Fruit fly (Drosophila melanogaster) whole organism, pupa: ENCODE data around the gene Dif.
A peak's percentile ranks its signal among the peaks of the same experiment; 100 is the strongest.

Source experiments
- CG10348 ChIP-seq: fragments of 200-800 bp; sonication (Bioruptor generic); IDR thresholded peaks from 2 replicates; pipeline ENCODE4 v1.3.6; 2022; ENCODE audit warnings: missing biosample characterization, missing genetic modification characterization
- CG12605 ChIP-seq: fragments of 200-800 bp; sonication (Bioruptor generic); IDR thresholded peaks from 2 replicates; pipeline ENCODE4 v1.3.6; 2022; ENCODE audit warnings: missing biosample characterization, missing genetic modification characterization
- CG13204 ChIP-seq: fragments of 200-800 bp; sonication (Bioruptor generic); optimal IDR thresholded peaks from 2 replicates; lab custom pipeline; 2018; ENCODE audit warnings: missing biosample characterization, mild to moderate bottlenecking, missing genetic modification characterization, moderate library complexity
- CG14655 ChIP-seq: fragments of 200-800 bp; sonication (Bioruptor generic); optimal IDR thresholded peaks from 3 replicates; lab custom pipeline; 2017; ENCODE audit warnings: mild to moderate bottlenecking, missing biosample characterization, missing genetic modification reagents, missing genetic modification characterization
- CG15710 ChIP-seq: fragments of 200-800 bp; sonication (Bioruptor generic); optimal IDR thresholded peaks from 2 replicates; lab custom pipeline; 2018; ENCODE audit warnings: missing biosample characterization, mild to moderate bottlenecking, missing genetic modification characterization, moderate library complexity
- CG17806 ChIP-seq: fragments of 200-800 bp; sonication (Bioruptor generic); optimal IDR thresholded peaks from 2 replicates; lab custom pipeline; 2018; ENCODE audit warnings: missing biosample characterization, mild to moderate bottlenecking, missing genetic modification characterization, moderate library complexity
- CG32121 ChIP-seq: fragments of 200-800 bp; sonication (Bioruptor generic); IDR thresholded peaks from 2 replicates; pipeline ENCODE4 v1.3.6; 2022; ENCODE audit warnings: missing biosample characterization, missing genetic modification characterization
- CG34367 ChIP-seq: fragments of 200-800 bp; sonication (Bioruptor generic); optimal IDR thresholded peaks from 2 replicates; lab custom pipeline; 2018; ENCODE audit warnings: missing biosample characterization, mild to moderate bottlenecking, missing genetic modification characterization
- CG4496 ChIP-seq: fragments of 200-800 bp; sonication (Bioruptor generic); IDR thresholded peaks from 3 replicates; pipeline ENCODE4 v1.3.6; 2022; ENCODE audit warnings: missing biosample characterization, missing genetic modification characterization
- CG8159 ChIP-seq: fragments of 200-800 bp; sonication (Bioruptor generic); optimal IDR thresholded peaks from 3 replicates; lab custom pipeline; 2018; ENCODE audit warnings: missing biosample characterization, mild to moderate bottlenecking, missing genetic modification characterization, moderate library complexity
- CG8301 ChIP-seq: fragments of 200-800 bp; sonication (Bioruptor generic); optimal IDR thresholded peaks from 2 replicates; lab custom pipeline; 2018; ENCODE audit warnings: missing biosample characterization, mild to moderate bottlenecking, missing genetic modification characterization
- CG9948 ChIP-seq: fragments of 200-800 bp; sonication (Bioruptor generic); optimal IDR thresholded peaks from 2 replicates; lab custom pipeline; 2018; ENCODE audit warnings: missing biosample characterization, mild to moderate bottlenecking, missing genetic modification characterization, moderate library complexity
- D1 ChIP-seq: fragments of 200-800 bp; sonication (Bioruptor generic); optimal IDR thresholded peaks from 2 replicates; lab custom pipeline; 2018; ENCODE audit warnings: missing biosample characterization, mild to moderate bottlenecking, missing genetic modification characterization, moderate library complexity
- EcR ChIP-seq: fragments of 200-800 bp; sonication (Bioruptor generic); optimal IDR thresholded peaks from 3 replicates; lab custom pipeline; 2019; ENCODE audit warnings: missing biosample characterization, missing genetic modification characterization, mild to moderate bottlenecking, moderate library complexity, missing genetic modification reagents
- Ets98B ChIP-seq: fragments of 200-800 bp; sonication (Bioruptor generic); IDR thresholded peaks from 2 replicates; pipeline ENCODE4 v1.3.6; 2022; ENCODE audit warnings: missing biosample characterization, missing genetic modification characterization
- Pif1A ChIP-seq: fragments of 200-800 bp; sonication (Bioruptor generic); optimal IDR thresholded peaks from 3 replicates; lab custom pipeline; 2016; ENCODE audit warnings: missing biosample characterization, missing genetic modification characterization
- Pif1B ChIP-seq: fragments of 200-800 bp; sonication (Bioruptor generic); optimal IDR thresholded peaks from 3 replicates; lab custom pipeline; 2016; ENCODE audit warnings: missing biosample characterization, missing genetic modification characterization
- Snoo ChIP-seq: fragments of 200-800 bp; sonication (Bioruptor generic); optimal IDR thresholded peaks from 3 replicates; lab custom pipeline; 2017; ENCODE audit warnings: missing biosample characterization, mild to moderate bottlenecking, missing genetic modification characterization, inconsistent platforms
- fd96Ca ChIP-seq: fragments of 200-800 bp; sonication (Bioruptor generic); IDR thresholded peaks from 3 replicates; pipeline ENCODE4 v1.3.6; 2022; ENCODE audit warnings: missing biosample characterization, missing genetic modification characterization
- gl ChIP-seq: fragments of 200-800 bp; sonication (Bioruptor generic); optimal IDR thresholded peaks from 2 replicates; lab custom pipeline; 2018; ENCODE audit warnings: missing biosample characterization, mild to moderate bottlenecking, missing genetic modification characterization
- rn ChIP-seq: fragments of 200-800 bp; sonication (Bioruptor generic); IDR thresholded peaks from 2 replicates; pipeline ENCODE4 v1.3.6; 2022; ENCODE audit warnings: missing biosample characterization, missing genetic modification characterization

The Dif gene

dm6 chr2L:17384331-17385220, 48.4 kb downstream of the Dif start, which contains the start of gene CLIP-190:
Gene CLIP-190 (plus strand): TSS chr2L:17384700.
- peak; percentile 15; the same call in 1 of the 2 replicates for TF ChIP-seq Ets98B (GFP tag; lab: Robert Waterston, UW)
- no peak for TF ChIP-seq CG15710 (tag; lab: Kevin White, UChicago)
- no peak for TF ChIP-seq CG8159 (tag; lab: Kevin White, UChicago)
- TF ChIP-seq EcR (GFP tag; lab: Kevin White, UChicago), result no peak
- no peak for TF ChIP-seq CG9948 (tag; lab: Kevin White, UChicago)
- 0 out of 3 replicates have a peak, but pooled peaks have one; percentile 19 for TF ChIP-seq CG4496 (GFP tag; lab: Robert Waterston, UW)
- no peak for TF ChIP-seq CG17806 (tag; lab: Kevin White, UChicago)
- TF ChIP-seq fd96Ca, result no peak; the same call in 2 of the 3 replicates
- peak; percentile 16 for TF ChIP-seq CG12605 (GFP tag; lab: Robert Waterston, UW)
- no peak for TF ChIP-seq CG10348 (GFP tag; lab: Robert Waterston, UW)
- TF ChIP-seq rn (GFP tag; lab: Robert Waterston, UW), result no peak

DNA sequence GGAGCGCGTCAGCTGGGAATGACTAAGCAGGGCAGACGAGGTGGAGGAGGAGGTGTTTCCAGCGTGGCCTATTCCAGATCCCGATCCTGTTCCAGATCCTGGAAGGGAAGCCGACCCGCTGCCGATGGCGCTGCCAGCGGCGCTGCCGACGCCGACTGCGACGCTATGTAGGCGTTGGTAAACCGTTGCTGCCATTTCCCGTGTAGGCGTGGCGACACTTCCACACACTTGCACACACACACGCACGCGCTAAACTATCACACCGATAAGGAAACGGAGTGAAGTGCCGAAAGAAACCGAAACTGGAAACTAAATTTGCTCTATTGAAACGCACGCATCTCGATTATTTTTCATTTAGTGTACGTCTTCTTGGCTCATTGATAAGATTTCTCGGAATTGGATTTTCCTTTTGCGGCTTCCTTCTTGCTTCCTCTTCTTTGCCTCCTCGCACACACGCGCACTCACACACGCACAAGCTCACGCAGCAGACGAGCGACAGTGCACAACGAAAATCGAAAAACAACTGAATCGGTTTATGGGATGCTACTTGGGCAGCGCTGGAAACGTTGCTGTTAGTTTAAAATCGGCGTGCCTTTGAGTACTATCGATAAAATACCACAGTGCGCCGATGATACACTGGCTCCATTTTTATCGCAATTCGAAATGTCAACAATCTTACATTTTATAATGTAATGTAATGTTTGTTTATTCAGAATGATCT, 49.2 kb downstream of the Dif start, which contains the start of gene Lrch:
Lrch (minus strand) TSS at position 528 of the 721 bp plus-strand sequence.
- TF ChIP-seq CG9948 (tag; lab: Kevin White, UChicago) (no peak), gl (peak; percentile 28), Pif1B (GFP tag; lab: Kevin White, UChicago) (peak; percentile 25), D1 (tag; lab: Kevin White, UChicago) (no peak), CG4496 (GFP tag; lab: Robert Waterston, UW) (peak; percentile 11; the same call in 1 of the 3 replicates), Ets98B (GFP tag; lab: Robert Waterston, UW) (peak; percentile 35; the same call in 1 of the 2 replicates), CG12605 (GFP tag; lab: Robert Waterston, UW) (0 out of 2 replicates have a peak, but pooled peaks have one; percentile 24), EcR (GFP tag; lab: Kevin White, UChicago) (peak; percentile 22)

dm6 chr2L:17382783-17383182, 50.2 kb downstream of the Dif start:
- TF ChIP-seq CG32121, result no peak
- TF ChIP-seq EcR (GFP tag; lab: Kevin White, UChicago), result no peak
- no peak for TF ChIP-seq CG8301 (tag; lab: Kevin White, UChicago)
- TF ChIP-seq CG9948 (tag; lab: Kevin White, UChicago), result no peak
- TF ChIP-seq CG8159 (tag; lab: Kevin White, UChicago), result no peak
- TF ChIP-seq CG34367 (tag; lab: Kevin White, UChicago), result no peak
- TF ChIP-seq Snoo (tag; lab: Kevin White, UChicago), result no peak
- TF ChIP-seq CG15710 (tag; lab: Kevin White, UChicago), result no peak
- no peak for TF ChIP-seq Ets98B (GFP tag; lab: Robert Waterston, UW)
- TF ChIP-seq CG17806 (tag; lab: Kevin White, UChicago), result no peak

- TF ChIP-seq Pif1B (GFP tag; lab: Kevin White, UChicago) (no peak), CG34367 (tag; lab: Kevin White, UChicago) (no peak), EcR (GFP tag; lab: Kevin White, UChicago) (no peak), CG8159 (tag; lab: Kevin White, UChicago) (peak; percentile 42), CG8301 (tag; lab: Kevin White, UChicago) (peak; percentile 34), CG12605 (GFP tag; lab: Robert Waterston, UW) (no peak), CG13204 (GFP tag; lab: Kevin White, UChicago) (no peak), CG10348 (GFP tag; lab: Robert Waterston, UW) (no peak), Pif1A (peak; percentile 4), CG4496 (GFP tag; lab: Robert Waterston, UW) (no peak), gl (no peak), Snoo (tag; lab: Kevin White, UChicago) (no peak), D1 (tag; lab: Kevin White, UChicago) (peak; percentile 11), CG15710 (tag; lab: Kevin White, UChicago) (peak; percentile 47), CG17806 (tag; lab: Kevin White, UChicago) (peak; percentile 16), Ets98B (GFP tag; lab: Robert Waterston, UW) (no peak), CG9948 (tag; lab: Kevin White, UChicago) (peak; percentile 29), CG14655 (peak; percentile 53)
Measured at dm6 chr2L:17382318-17382717, 50.6 kb downstream of the Dif start.

DNA sequence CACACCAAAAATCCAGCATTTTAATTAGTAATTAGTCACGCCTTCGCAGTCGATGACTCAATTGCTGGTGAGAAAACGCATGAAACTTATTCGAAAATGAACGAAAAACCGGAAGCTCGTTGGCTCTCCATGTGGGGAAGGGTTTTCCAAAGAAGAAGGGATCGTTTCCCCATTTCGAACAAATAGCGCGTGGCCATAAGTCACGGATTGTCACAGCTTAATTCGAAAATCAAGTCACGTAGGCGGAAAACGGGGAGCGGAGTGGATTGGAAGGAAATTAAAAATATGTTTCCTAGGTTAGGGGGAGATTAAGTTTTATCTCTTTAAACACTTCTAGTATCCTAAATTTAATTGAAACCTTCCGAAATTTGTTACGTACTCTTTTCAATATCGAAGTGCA, 51.3 kb downstream of the Dif start:
- TF ChIP-seq CG15710 (tag; lab: Kevin White, UChicago) (no peak), CG14655 (no peak), Pif1A (no peak), D1 (tag; lab: Kevin White, UChicago) (no peak), CG9948 (tag; lab: Kevin White, UChicago) (no peak), Ets98B (GFP tag; lab: Robert Waterston, UW) (no peak), fd96Ca (no peak), CG32121 (no peak)
